Fruit fly (Drosophila melanogaster) whole organism, embryonic: ENCODE results near the gene Muc14A.

Experiments
- BEAF-32 ChIP-seq: fragments of 200-800 bp; sonication (Bioruptor generic); optimal IDR thresholded peaks from 3 replicates; lab custom pipeline; 2017; ENCODE audit warnings: missing biosample characterization, missing genetic modification characterization, mild to moderate bottlenecking, moderate library complexity, missing genetic modification reagents
- CG10543 ChIP-seq: fragments of 200-800 bp; sonication (Bioruptor generic); optimal IDR thresholded peaks from 3 replicates; lab custom pipeline; 2017; ENCODE audit warnings: missing biosample characterization, mild to moderate bottlenecking, missing genetic modification characterization, moderate library complexity
- CG10565 ChIP-seq: fragments of 200-800 bp; sonication (Bioruptor generic); optimal IDR thresholded peaks from 3 replicates; lab custom pipeline; 2016; ENCODE audit warnings: missing biosample characterization, mild to moderate bottlenecking, missing genetic modification characterization
- CG11504 ChIP-seq: fragments of 200-800 bp; sonication (Bioruptor generic); optimal IDR thresholded peaks from 3 replicates; lab custom pipeline; 2019; ENCODE audit warnings: missing biosample characterization, mild to moderate bottlenecking, missing genetic modification characterization, moderate library complexity
- CG15073 ChIP-seq: fragments of 200-800 bp; sonication (Bioruptor generic); optimal IDR thresholded peaks from 2 replicates; lab custom pipeline; 2016; ENCODE audit warnings: missing biosample characterization, missing genetic modification characterization
- CG1602 ChIP-seq: fragments of 200-800 bp; sonication (Bioruptor generic); optimal IDR thresholded peaks from 3 replicates; lab custom pipeline; 2016; ENCODE audit warnings: missing biosample characterization, missing genetic modification characterization
- CG17612 ChIP-seq: fragments of 200-800 bp; sonication (Bioruptor generic); IDR thresholded peaks from 2 replicates; pipeline ENCODE4 v1.3.6; 2022; ENCODE audit warnings: missing biosample characterization, missing genetic modification characterization
- CG18011 ChIP-seq: fragments of 200-800 bp; sonication (Bioruptor generic); optimal IDR thresholded peaks from 2 replicates; lab custom pipeline; 2017; ENCODE audit warnings: missing biosample characterization, missing genetic modification characterization, mild to moderate bottlenecking, moderate library complexity, missing genotype
- CG18619 ChIP-seq: fragments of 200-800 bp; sonication (Bioruptor generic); optimal IDR thresholded peaks from 3 replicates; lab custom pipeline; 2017; ENCODE audit warnings: missing biosample characterization, mild to moderate bottlenecking, missing genetic modification characterization
- CG31224 ChIP-seq: fragments of 200-800 bp; sonication (Bioruptor generic); IDR thresholded peaks from 2 replicates; pipeline ENCODE4 v1.3.6; 2022; ENCODE audit warnings: missing biosample characterization, missing genetic modification characterization
- CG33557 ChIP-seq: fragments of 200-800 bp; sonication (Bioruptor generic); optimal IDR thresholded peaks from 2 replicates; lab custom pipeline; 2019; ENCODE audit warnings: missing biosample characterization, mild to moderate bottlenecking, missing genetic modification characterization, moderate library complexity
- CG3995 ChIP-seq: fragments of 200-800 bp; sonication (Bioruptor generic); optimal IDR thresholded peaks from 3 replicates; lab custom pipeline; 2016; ENCODE audit warnings: missing biosample characterization, missing genetic modification characterization
- CG4617 ChIP-seq: fragments of 200-800 bp; sonication (Bioruptor generic); optimal IDR thresholded peaks from 3 replicates; lab custom pipeline; 2016; ENCODE audit warnings: missing biosample characterization, missing genetic modification characterization, borderline replicate concordance
- CG4707 ChIP-seq: fragments of 200-800 bp; sonication (Bioruptor generic); optimal IDR thresholded peaks from 2 replicates; lab custom pipeline; 2018; ENCODE audit warnings: missing biosample characterization, mild to moderate bottlenecking, missing genetic modification characterization, moderate library complexity
- CG4730 ChIP-seq: fragments of 200-800 bp; sonication (Bioruptor generic); IDR thresholded peaks from 2 replicates; pipeline ENCODE4 v1.3.6; 2022; ENCODE audit warnings: missing biosample characterization, missing genetic modification characterization
- CG7372 ChIP-seq: fragments of 200-800 bp; sonication (Bioruptor generic); IDR thresholded peaks from 2 replicates; pipeline ENCODE4 v1.3.6; 2022; ENCODE audit warnings: missing biosample characterization, missing genetic modification characterization
- CG9932 ChIP-seq: fragments of 200-800 bp; sonication (Bioruptor generic); IDR thresholded peaks from 2 replicates; pipeline ENCODE4 v1.3.6; 2022; ENCODE audit warnings: missing biosample characterization, missing genetic modification characterization
- D19B ChIP-seq: fragments of 200-800 bp; sonication (Bioruptor generic); optimal IDR thresholded peaks from 2 replicates; lab custom pipeline; 2017; ENCODE audit warnings: missing biosample characterization, mild to moderate bottlenecking, missing genetic modification characterization
- Dbx ChIP-seq: fragments of 200-800 bp; sonication (Bioruptor generic); IDR thresholded peaks from 3 replicates; pipeline ENCODE4 v1.3.6; 2022; ENCODE audit warnings: missing biosample characterization, missing genetic modification characterization
- Ets97D ChIP-seq: fragments of 200-800 bp; sonication (Bioruptor generic); optimal IDR thresholded peaks from 3 replicates; lab custom pipeline; 2016; ENCODE audit warnings: missing biosample characterization, missing genetic modification characterization
- Lhr ChIP-seq: fragments of 200-800 bp; sonication (Bioruptor generic); optimal IDR thresholded peaks from 3 replicates; lab custom pipeline; 2017; ENCODE audit warnings: mild to moderate bottlenecking, missing biosample characterization, missing genetic modification reagents, missing genetic modification characterization
- MBD-R2 ChIP-seq: fragments of 200-800 bp; sonication (Bioruptor generic); IDR thresholded peaks from 2 replicates; pipeline ENCODE4 v1.3.6; 2022; ENCODE audit warnings: missing biosample characterization, missing genetic modification characterization
- Rfx ChIP-seq: fragments of 200-800 bp; sonication (Bioruptor generic); IDR thresholded peaks from 2 replicates; pipeline ENCODE4 v1.3.6; 2022; ENCODE audit warnings: missing biosample characterization, missing genetic modification characterization
- Rx ChIP-seq: fragments of 200-800 bp; sonication (Bioruptor generic); IDR thresholded peaks from 2 replicates; pipeline ENCODE4 v1.3.6; 2022; ENCODE audit warnings: missing biosample characterization, missing genetic modification characterization
- Side ChIP-seq: fragments of 200-800 bp; sonication (Bioruptor generic); optimal IDR thresholded peaks from 2 replicates; lab custom pipeline; 2016; ENCODE audit warnings: missing biosample characterization, missing genetic modification characterization
- Six4 ChIP-seq: fragments of 200-800 bp; sonication (Bioruptor generic); optimal IDR thresholded peaks from 2 replicates; lab custom pipeline; 2016; ENCODE audit warnings: missing biosample characterization, missing genetic modification characterization
- Tbp ChIP-seq: fragments of >200 bp; optimal IDR thresholded peaks from 2 replicates; lab custom pipeline; 2018; ENCODE audit warnings: missing biosample characterization, missing genetic modification characterization
- abd-A ChIP-seq: fragments of 200-800 bp; sonication (Bioruptor generic); optimal IDR thresholded peaks from 3 replicates; lab custom pipeline; 2019; ENCODE audit warnings: missing biosample characterization, mild to moderate bottlenecking, missing genetic modification characterization, moderate library complexity
- al ChIP-seq: fragments of 200-800 bp; sonication (Bioruptor generic); IDR thresholded peaks from 2 replicates; pipeline ENCODE4 v1.3.6; 2022; ENCODE audit warnings: missing biosample characterization, missing genetic modification characterization
- chinmo ChIP-seq: fragments of 200-800 bp; sonication (Bioruptor generic); IDR thresholded peaks from 4 replicates; pipeline ENCODE4 v1.3.6; 2022; ENCODE audit warnings: missing biosample characterization, missing genetic modification characterization; ENCODE audit not compliant: partially characterized antibody
- crc ChIP-seq: fragments of 200-800 bp; sonication (Bioruptor generic); optimal IDR thresholded peaks from 2 replicates; lab custom pipeline; 2016; ENCODE audit warnings: missing biosample characterization, missing genetic modification characterization
- crol ChIP-seq: fragments of 200-800 bp; sonication (Bioruptor generic); IDR thresholded peaks from 2 replicates; pipeline ENCODE4 v1.3.6; 2022; ENCODE audit warnings: missing biosample characterization, missing genetic modification characterization
- fu2 ChIP-seq: fragments of 200-800 bp; sonication (Bioruptor generic); optimal IDR thresholded peaks from 2 replicates; lab custom pipeline; 2016; ENCODE audit warnings: missing biosample characterization, missing genetic modification characterization
- gce ChIP-seq: fragments of 200-800 bp; sonication (Bioruptor generic); IDR thresholded peaks from 3 replicates; pipeline ENCODE4 v1.3.6; 2022; ENCODE audit warnings: missing biosample characterization, missing genetic modification characterization
- grn ChIP-seq: fragments of 200-800 bp; sonication (Bioruptor generic); optimal IDR thresholded peaks from 3 replicates; lab custom pipeline; 2017; ENCODE audit warnings: missing biosample characterization, missing genetic modification characterization
- h ChIP-seq: fragments of >200 bp; optimal IDR thresholded peaks from 2 replicates; lab custom pipeline; 2017
- kay ChIP-seq: fragments of 200-800 bp; sonication (Bioruptor generic); optimal IDR thresholded peaks from 2 replicates; lab custom pipeline; 2016; ENCODE audit warnings: missing biosample characterization, missing genetic modification characterization
- kni ChIP-seq: fragments of 200-800 bp; sonication (Bioruptor generic); optimal IDR thresholded peaks from 3 replicates; lab custom pipeline; 2017; ENCODE audit warnings: mild to moderate bottlenecking, missing biosample characterization, missing genetic modification reagents, missing genetic modification characterization
- pb ChIP-seq: fragments of 200-800 bp; sonication (Bioruptor generic); optimal IDR thresholded peaks from 3 replicates; lab custom pipeline; 2016; ENCODE audit warnings: missing biosample characterization, missing genetic modification characterization
- peb ChIP-seq: fragments of 200-800 bp; sonication (Bioruptor generic); IDR thresholded peaks from 2 replicates; pipeline ENCODE4 v1.3.6; 2022; ENCODE audit warnings: missing biosample characterization, missing genetic modification characterization
- pfk ChIP-seq: fragments of 200-800 bp; sonication (Bioruptor generic); optimal IDR thresholded peaks from 2 replicates; lab custom pipeline; 2018; ENCODE audit warnings: missing biosample characterization, mild to moderate bottlenecking, missing genetic modification characterization, moderate library complexity
- pita ChIP-seq: fragments of 200-800 bp; sonication (Bioruptor generic); optimal IDR thresholded peaks from 2 replicates; lab custom pipeline; 2017; ENCODE audit warnings: missing biosample characterization, mild to moderate bottlenecking, missing genetic modification characterization
- salm ChIP-seq: fragments of 200-800 bp; sonication (Bioruptor generic); optimal IDR thresholded peaks from 2 replicates; lab custom pipeline; 2018; ENCODE audit warnings: missing biosample characterization, mild to moderate bottlenecking, missing genetic modification characterization
- sc ChIP-seq, 3 experiments: fragments of >200 bp in 2 of 3; fragments of 200-800 bp in 1 of 3; sonication (Bioruptor generic) in 1 of 3; optimal IDR thresholded peaks; 2 replicates in 2 of 3; 3 replicates in 1 of 3; lab custom pipeline; 2017; ENCODE audit warnings: mild to moderate bottlenecking in 1 of 3, missing biosample characterization in 1 of 3, missing genetic modification characterization in 1 of 3, missing genetic modification reagents in 1 of 3
- stwl ChIP-seq: fragments of 200-800 bp; sonication (Bioruptor generic); optimal IDR thresholded peaks from 3 replicates; lab custom pipeline; 2018; ENCODE audit warnings: missing biosample characterization, mild to moderate bottlenecking, missing genetic modification characterization, moderate library complexity
- vfl ChIP-seq: fragments of 200-800 bp; sonication (Bioruptor generic); optimal IDR thresholded peaks from 2 replicates; lab custom pipeline; 2016; ENCODE audit warnings: missing biosample characterization, missing genetic modification characterization
- wdn ChIP-seq: fragments of 200-800 bp; sonication (Bioruptor generic); IDR thresholded peaks from 2 replicates; pipeline ENCODE4 v1.3.6; 2022; ENCODE audit warnings: missing biosample characterization, missing genetic modification characterization
- zfh1 ChIP-seq: fragments of 200-800 bp; sonication (Bioruptor generic); IDR thresholded peaks from 3 replicates; pipeline ENCODE4 v1.3.6; 2022; ENCODE audit warnings: missing biosample characterization, missing genetic modification characterization
- zfh2 ChIP-seq: fragments of 200-800 bp; sonication (Bioruptor generic); optimal IDR thresholded peaks from 2 replicates; lab custom pipeline; 2016; ENCODE audit warnings: missing biosample characterization, missing genetic modification characterization

Muc14A gene

dm6 chrX:16090179-16091144, 81.5 kb downstream of the Muc14A start (continued):
- TF ChIP-seq zfh1 (GFP tag; lab: Robert Waterston, UW) = peak; percentile 91
- TF ChIP-seq CG18011 (GFP tag; lab: Kevin White, UChicago) = peak; percentile 73
- peak; percentile 93 for TF ChIP-seq CG7372 (GFP tag; lab: Robert Waterston, UW)
- TF ChIP-seq pfk (GFP tag; lab: Kevin White, UChicago) = peak; percentile 29
- peak; percentile 82 for TF ChIP-seq Side
- peak; percentile 93 for TF ChIP-seq zfh2
- TF ChIP-seq crol (GFP tag; lab: Robert Waterston, UW) = 0 out of 2 replicates have a peak, but pooled peaks have one; percentile 31
- peak; percentile 8 for TF ChIP-seq kni
- peak; percentile 37 for TF ChIP-seq CG33557 (GFP tag; lab: Kevin White, UChicago)
- peak; percentile 93 for TF ChIP-seq CG10543
- TF ChIP-seq CG4730 = peak; percentile 78
- TF ChIP-seq gce = peak; percentile 88
- TF ChIP-seq Lhr (GFP tag; lab: Kevin White, UChicago) = peak; percentile 35
- TF ChIP-seq CG18619 = peak; percentile 89
- TF ChIP-seq h (lab: Kevin White, UChicago) = no peak
- TF ChIP-seq salm (tag; lab: Kevin White, UChicago) = peak; percentile 82
- peak; percentile 77 for TF ChIP-seq crc (GFP tag; lab: Kevin White, UChicago)
- TF ChIP-seq Rfx (GFP tag; lab: Robert Waterston, UW) = peak; percentile 95
- TF ChIP-seq Six4 (GFP tag; lab: Kevin White, UChicago) = peak; percentile 87
- peak; percentile 94 for TF ChIP-seq CG9932
- peak; percentile 69 for TF ChIP-seq CG4707
- peak; percentile 64 for TF ChIP-seq Ets97D (GFP tag; lab: Kevin White, UChicago)
- no peak for TF ChIP-seq pita (GFP tag; lab: Kevin White, UChicago)
- no peak for TF ChIP-seq grn (GFP tag; lab: Kevin White, UChicago)
- TF ChIP-seq abd-A (tag; lab: Kevin White, UChicago) = no peak
- TF ChIP-seq chinmo = no peak
- TF ChIP-seq al (GFP tag; lab: Robert Waterston, UW) = peak; percentile 80
- TF ChIP-seq CG1602 (GFP tag; lab: Kevin White, UChicago) = peak; percentile 80
- no peak for TF ChIP-seq Tbp (GFP tag; lab: Kevin White, UChicago)
- peak; percentile 80 for TF ChIP-seq vfl (GFP tag; lab: Kevin White, UChicago)
- TF ChIP-seq CG31224 = peak; percentile 84
- peak; percentile 80 for TF ChIP-seq D19B
- TF ChIP-seq CG3995 = peak; percentile 74
- no peak for TF ChIP-seq stwl
- TF ChIP-seq MBD-R2 = peak; percentile 81
- peak; percentile 86 for TF ChIP-seq pb (GFP tag; lab: Kevin White, UChicago)
- peak; percentile 59 for TF ChIP-seq CG10565 (GFP tag; lab: Kevin White, UChicago)
- peak; percentile 36 for TF ChIP-seq CG15073 (GFP tag; lab: Kevin White, UChicago)
- peak; percentile 64 for TF ChIP-seq kay (GFP tag; lab: Kevin White, UChicago)
- peak; percentile 90 for TF ChIP-seq wdn (GFP tag; lab: Robert Waterston, UW)
- TF ChIP-seq CG11504 (tag; lab: Kevin White, UChicago) = peak; percentile 93
- peak; percentile 78 for TF ChIP-seq peb (GFP tag; lab: Robert Waterston, UW)
- peak; percentile 79 for TF ChIP-seq CG17612 (GFP tag; lab: Robert Waterston, UW)
- TF ChIP-seq Rx (GFP tag; lab: Robert Waterston, UW) = peak; percentile 86
- no peak for TF ChIP-seq sc (optimal IDR thresholded peaks at IDR 0.05; lab: Kevin White, UChicago)
- peak; percentile 26 for TF ChIP-seq sc (GFP tag; optimal IDR thresholded peaks at IDR 0.05; lab: Kevin White, UChicago)
- peak; percentile 9 for TF ChIP-seq BEAF-32 (GFP tag; lab: Kevin White, UChicago)
- TF ChIP-seq CG4617 (GFP tag; lab: Kevin White, UChicago) = peak; percentile 42
- TF ChIP-seq Dbx (GFP tag; lab: Robert Waterston, UW) = peak; percentile 87
- peak; percentile 87 for TF ChIP-seq fu2 (GFP tag; lab: Kevin White, UChicago)
